Worm (Caenorhabditis elegans): Measurements from ENCODE around the gene srlf-26.

DNA sequence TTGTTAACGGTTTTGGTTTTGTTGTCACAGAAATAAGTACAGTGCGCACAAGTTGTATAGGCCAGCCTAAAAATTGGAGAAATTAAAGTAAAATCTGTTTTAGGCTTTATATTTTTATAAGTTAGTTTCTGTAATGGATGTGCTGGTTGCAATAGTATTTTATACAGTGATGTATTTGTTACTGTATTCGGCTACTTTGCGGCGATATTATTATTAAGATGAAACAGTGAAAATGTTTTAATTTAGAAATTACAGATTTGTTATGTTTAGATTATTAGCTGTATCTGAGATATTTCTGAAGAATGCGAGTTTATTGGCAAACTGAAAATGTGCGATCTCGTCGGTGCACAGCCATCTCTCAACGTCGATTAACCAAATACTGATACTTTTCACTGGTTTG, 31.2 kb upstream of the srlf-26 start, which contains the start of gene ule-4:
- TF ChIP-seq ama-1 (optimal IDR thresholded peaks at IDR 0.05) (no peak), hmg-1.1 (GFP tag; IDR thresholded peaks at IDR 0.05) (no peak), mxl-3 (GFP tag; optimal IDR thresholded peaks at IDR 0.05) (no peak)

Measured in whole organism, L4 larva.